Fruit fly (Drosophila melanogaster) whole organism, embryonic: Measurements from ENCODE around the gene CG5509.
A peak's percentile ranks its signal among the peaks of the same experiment; 100 is the strongest.

ENCODE experiments used
- Ada2b ChIP-seq: fragments of 200-800 bp; sonication (Bioruptor generic); IDR thresholded peaks from 2 replicates; pipeline ENCODE4 v1.3.6; 2022; ENCODE audit warnings: missing biosample characterization, missing genetic modification characterization
- Bgb ChIP-seq: fragments of 200-800 bp; sonication (Bioruptor generic); IDR thresholded peaks from 2 replicates; pipeline ENCODE4 v1.3.6; 2022; ENCODE audit warnings: missing biosample characterization, missing genetic modification characterization; ENCODE audit not compliant: partially characterized antibody
- CG10979 ChIP-seq: fragments of 200-800 bp; sonication (Bioruptor generic); optimal IDR thresholded peaks from 2 replicates; lab custom pipeline; 2018; ENCODE audit warnings: missing biosample characterization, mild to moderate bottlenecking, missing genetic modification characterization, moderate library complexity
- CG12659 ChIP-seq: fragments of 200-800 bp; sonication (Bioruptor generic); optimal IDR thresholded peaks from 3 replicates; lab custom pipeline; 2017; ENCODE audit warnings: mild to moderate bottlenecking, missing biosample characterization, missing genetic modification reagents, missing genetic modification characterization
- CG13775 ChIP-seq: fragments of 200-800 bp; sonication (Bioruptor generic); optimal IDR thresholded peaks from 3 replicates; lab custom pipeline; 2017; ENCODE audit warnings: missing biosample characterization, mild to moderate bottlenecking, missing genetic modification characterization
- CG14860 ChIP-seq: fragments of 200-800 bp; sonication (Bioruptor generic); IDR thresholded peaks from 3 replicates; pipeline ENCODE4 v1.3.6; 2022; ENCODE audit warnings: missing biosample characterization, missing genetic modification characterization; ENCODE audit not compliant: partially characterized antibody
- CG15479 ChIP-seq: fragments of 200-800 bp; sonication (Bioruptor generic); optimal IDR thresholded peaks from 3 replicates; lab custom pipeline; 2019; ENCODE audit warnings: missing biosample characterization, mild to moderate bottlenecking, missing genetic modification characterization, moderate library complexity
- CG1603 ChIP-seq: fragments of 200-800 bp; sonication (Bioruptor generic); optimal IDR thresholded peaks from 2 replicates; lab custom pipeline; 2019; ENCODE audit warnings: missing biosample characterization, mild to moderate bottlenecking, missing genetic modification characterization, moderate library complexity
- CG17385 ChIP-seq: fragments of 200-800 bp; sonication (Bioruptor generic); optimal IDR thresholded peaks from 3 replicates; lab custom pipeline; 2018; ENCODE audit warnings: missing biosample characterization, mild to moderate bottlenecking, missing genetic modification characterization
- CG18619 ChIP-seq: fragments of 200-800 bp; sonication (Bioruptor generic); optimal IDR thresholded peaks from 3 replicates; lab custom pipeline; 2017; ENCODE audit warnings: missing biosample characterization, mild to moderate bottlenecking, missing genetic modification characterization
- CG18764 ChIP-seq: fragments of 200-800 bp; sonication (Bioruptor generic); optimal IDR thresholded peaks from 3 replicates; lab custom pipeline; 2016; ENCODE audit warnings: missing biosample characterization, missing genetic modification characterization
- CG42726 ChIP-seq: fragments of 200-800 bp; sonication (Bioruptor generic); IDR thresholded peaks from 2 replicates; pipeline ENCODE4 v1.3.6; 2022; ENCODE audit warnings: missing biosample characterization, missing genetic modification characterization; ENCODE audit not compliant: partially characterized antibody
- CG4820 ChIP-seq: fragments of 200-800 bp; sonication (Bioruptor generic); optimal IDR thresholded peaks from 3 replicates; lab custom pipeline; 2016; ENCODE audit warnings: missing biosample characterization, missing genetic modification characterization
- CG6765 ChIP-seq: fragments of 200-800 bp; sonication (Bioruptor generic); optimal IDR thresholded peaks from 3 replicates; lab custom pipeline; 2017; ENCODE audit warnings: missing biosample characterization, mild to moderate bottlenecking, missing genetic modification characterization
- CG8089 ChIP-seq: fragments of 200-800 bp; sonication (Bioruptor generic); optimal IDR thresholded peaks from 3 replicates; lab custom pipeline; 2016; ENCODE audit warnings: missing biosample characterization, missing genetic modification characterization
- CG8281 ChIP-seq: fragments of 200-800 bp; sonication (Bioruptor generic); optimal IDR thresholded peaks from 2 replicates; lab custom pipeline; 2018; ENCODE audit warnings: missing biosample characterization, mild to moderate bottlenecking, missing genetic modification characterization, moderate library complexity
- CG8924 ChIP-seq: fragments of 200-800 bp; optimal IDR thresholded peaks from 3 replicates; lab custom pipeline; 2019; ENCODE audit warnings: missing biosample characterization, mild to moderate bottlenecking, missing genetic modification characterization, moderate library complexity
- CG9609 ChIP-seq: fragments of 200-800 bp; sonication (Bioruptor generic); optimal IDR thresholded peaks from 3 replicates; lab custom pipeline; 2016; ENCODE audit warnings: missing biosample characterization, missing genetic modification characterization
- CG9727 ChIP-seq: fragments of 200-800 bp; sonication (Bioruptor generic); optimal IDR thresholded peaks from 3 replicates; lab custom pipeline; 2017; ENCODE audit warnings: missing biosample characterization, mild to moderate bottlenecking, missing genetic modification characterization
- CG9797 ChIP-seq: fragments of 200-800 bp; sonication (Bioruptor generic); optimal IDR thresholded peaks from 3 replicates; lab custom pipeline; 2018; ENCODE audit warnings: missing biosample characterization, mild to moderate bottlenecking, missing genetic modification characterization
- D19A ChIP-seq: fragments of 200-800 bp; optimal IDR thresholded peaks from 3 replicates; lab custom pipeline; 2019; ENCODE audit warnings: missing biosample characterization, mild to moderate bottlenecking, missing genetic modification characterization, moderate library complexity
- Dip2 ChIP-seq: fragments of 200-800 bp; sonication (Bioruptor generic); IDR thresholded peaks from 2 replicates; pipeline ENCODE4 v1.3.6; 2022; ENCODE audit warnings: missing biosample characterization, missing genetic modification characterization
- Doc2 ChIP-seq: fragments of 200-800 bp; sonication (Bioruptor generic); IDR thresholded peaks from 2 replicates; pipeline ENCODE4 v1.3.6; 2022; ENCODE audit warnings: missing biosample characterization, missing genetic modification characterization
- Gsc ChIP-seq: fragments of 200-800 bp; sonication (Bioruptor generic); IDR thresholded peaks from 2 replicates; pipeline ENCODE4 v1.3.6; 2022; ENCODE audit warnings: missing biosample characterization, missing genetic modification characterization
- Hr51 ChIP-seq, 2 experiments: fragments of 200-800 bp; sonication (Bioruptor generic); optimal IDR thresholded peaks; 2 replicates in 1 of 2; 3 replicates in 1 of 2; lab custom pipeline; 2016 to 2018; ENCODE audit warnings: missing biosample characterization in 2 of 2, missing genetic modification characterization in 2 of 2, mild to moderate bottlenecking in 1 of 2, moderate library complexity in 1 of 2
- Nf-YA ChIP-seq: fragments of 200-800 bp; sonication (Bioruptor generic); IDR thresholded peaks from 2 replicates; pipeline ENCODE4 v1.3.6; 2022; ENCODE audit warnings: missing biosample characterization, missing genetic modification characterization
- Nf-YB ChIP-seq: fragments of 200-800 bp; sonication (Bioruptor generic); optimal IDR thresholded peaks from 3 replicates; lab custom pipeline; 2019; ENCODE audit warnings: missing biosample characterization, mild to moderate bottlenecking, missing genetic modification characterization, moderate library complexity
- Oaz ChIP-seq: fragments of 200-800 bp; sonication (Bioruptor generic); IDR thresholded peaks from 2 replicates; pipeline ENCODE4 v1.3.6; 2022; ENCODE audit warnings: missing biosample characterization, missing genetic modification characterization
- Sry-β ChIP-seq: fragments of 200-800 bp; sonication (Bioruptor generic); optimal IDR thresholded peaks from 2 replicates; lab custom pipeline; 2018; ENCODE audit warnings: missing biosample characterization, mild to moderate bottlenecking, missing genetic modification characterization, moderate library complexity
- Tbp ChIP-seq: fragments of >200 bp; optimal IDR thresholded peaks from 2 replicates; lab custom pipeline; 2018; ENCODE audit warnings: missing biosample characterization, missing genetic modification characterization
- Xrp1 ChIP-seq: fragments of 200-800 bp; sonication (Bioruptor generic); IDR thresholded peaks from 2 replicates; pipeline ENCODE4 v1.3.6; 2022; ENCODE audit warnings: missing biosample characterization, missing genetic modification characterization
- ab ChIP-seq: fragments of 200-800 bp; sonication (Bioruptor generic); optimal IDR thresholded peaks from 2 replicates; lab custom pipeline; 2016; ENCODE audit warnings: missing biosample characterization, missing genetic modification characterization
- ap ChIP-seq: fragments of 200-800 bp; sonication (Bioruptor generic); IDR thresholded peaks from 2 replicates; pipeline ENCODE4 v1.3.6; 2022; ENCODE audit warnings: missing biosample characterization, missing genetic modification characterization
- br ChIP-seq: fragments of >200 bp; optimal IDR thresholded peaks from 2 replicates; lab custom pipeline; 2017
- bsh ChIP-seq, 2 experiments: fragments of 200-800 bp; sonication (Bioruptor generic); optimal IDR thresholded peaks; 2 replicates each; lab custom pipeline; 2017 to 2018; ENCODE audit warnings: mild to moderate bottlenecking in 2 of 2, missing biosample characterization in 2 of 2, missing genetic modification characterization in 2 of 2, moderate library complexity in 1 of 2
- chn ChIP-seq: fragments of 200-800 bp; sonication (Bioruptor generic); optimal IDR thresholded peaks from 2 replicates; lab custom pipeline; 2016; ENCODE audit warnings: missing biosample characterization, missing genetic modification characterization
- danr ChIP-seq: fragments of 200-800 bp; sonication (Bioruptor generic); IDR thresholded peaks from 2 replicates; pipeline ENCODE4 v1.3.6; 2022; ENCODE audit warnings: missing biosample characterization, missing genetic modification characterization
- dimm ChIP-seq: fragments of 200-800 bp; sonication (Bioruptor generic); IDR thresholded peaks from 2 replicates; pipeline ENCODE4 v1.3.6; 2022; ENCODE audit warnings: missing biosample characterization, missing genetic modification characterization
- emc ChIP-seq: fragments of 200-800 bp; sonication (Bioruptor generic); optimal IDR thresholded peaks from 2 replicates; lab custom pipeline; 2016; ENCODE audit warnings: missing biosample characterization, missing genetic modification characterization
- ems ChIP-seq: fragments of 200-800 bp; sonication (Bioruptor generic); optimal IDR thresholded peaks from 3 replicates; lab custom pipeline; 2016; ENCODE audit warnings: missing biosample characterization, missing genetic modification characterization
- fd64A ChIP-seq: fragments of 200-800 bp; sonication (Bioruptor generic); optimal IDR thresholded peaks from 3 replicates; lab custom pipeline; 2018; ENCODE audit warnings: missing biosample characterization, mild to moderate bottlenecking, missing genetic modification characterization
- gcm ChIP-seq: fragments of 200-800 bp; sonication (Bioruptor generic); optimal IDR thresholded peaks from 2 replicates; lab custom pipeline; 2019; ENCODE audit warnings: missing biosample characterization, mild to moderate bottlenecking, missing genetic modification characterization, moderate library complexity
- gsb ChIP-seq: fragments of 200-800 bp; sonication (Bioruptor generic); IDR thresholded peaks from 2 replicates; pipeline ENCODE4 v1.3.6; 2022; ENCODE audit warnings: missing biosample characterization, missing genetic modification characterization
- hbn ChIP-seq: fragments of 200-800 bp; sonication (Bioruptor generic); IDR thresholded peaks from 2 replicates; pipeline ENCODE4 v1.3.6; 2022; ENCODE audit warnings: missing biosample characterization, missing genetic modification characterization; ENCODE audit not compliant: partially characterized antibody
- pfk ChIP-seq: fragments of 200-800 bp; sonication (Bioruptor generic); optimal IDR thresholded peaks from 2 replicates; lab custom pipeline; 2018; ENCODE audit warnings: missing biosample characterization, mild to moderate bottlenecking, missing genetic modification characterization, moderate library complexity
- pnt ChIP-seq: fragments of 200-800 bp; sonication (Bioruptor generic); optimal IDR thresholded peaks from 3 replicates; lab custom pipeline; 2016; ENCODE audit warnings: missing biosample characterization, missing genetic modification characterization
- psq ChIP-seq: fragments of 200-800 bp; sonication (Bioruptor generic); optimal IDR thresholded peaks from 2 replicates; lab custom pipeline; 2017; ENCODE audit warnings: missing biosample characterization, missing genetic modification characterization
- sima ChIP-seq: fragments of 200-800 bp; sonication (Bioruptor generic); optimal IDR thresholded peaks from 2 replicates; lab custom pipeline; 2016; ENCODE audit warnings: missing biosample characterization, missing genetic modification characterization
- tup ChIP-seq: fragments of 200-800 bp; sonication (Bioruptor generic); optimal IDR thresholded peaks from 2 replicates; lab custom pipeline; 2016; ENCODE audit warnings: missing biosample characterization, mild to moderate bottlenecking, missing genetic modification characterization, moderate library complexity
- unc-4 ChIP-seq: fragments of 200-800 bp; sonication (Bioruptor generic); IDR thresholded peaks from 2 replicates; pipeline ENCODE4 v1.3.6; 2022; ENCODE audit warnings: missing biosample characterization, missing genetic modification characterization; ENCODE audit not compliant: partially characterized antibody

CG5509 gene

DNA sequence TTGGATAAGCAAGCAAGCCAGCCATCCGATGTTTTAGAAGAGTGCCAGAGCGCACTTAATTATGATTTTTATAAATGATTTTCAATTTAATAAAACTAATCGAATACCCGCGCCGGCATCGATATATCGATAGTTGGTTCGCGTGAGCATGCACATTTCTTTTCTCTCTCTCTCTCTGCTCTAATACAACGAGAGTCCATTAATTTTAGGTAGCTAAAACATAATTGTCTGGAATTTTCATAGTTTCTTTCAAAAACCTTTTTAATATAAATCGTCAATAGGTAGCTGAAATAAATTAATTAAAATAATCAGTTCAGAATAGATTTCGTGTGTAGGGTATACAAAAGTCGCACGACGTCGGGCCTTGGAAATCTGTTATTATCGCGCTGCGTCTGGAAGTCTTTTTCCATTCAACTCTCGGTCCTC lies 3.4 kb upstream of the CG5509 start, which contains the start of gene CG18549 (continued):
- TF ChIP-seq ap (GFP tag; lab: Robert Waterston, UW): peak; percentile 100
- peak; percentile 83 for TF ChIP-seq Dip2 (GFP tag; lab: Robert Waterston, UW)
- TF ChIP-seq unc-4 (GFP tag; lab: Robert Waterston, UW): peak; percentile 81
- peak; percentile 100 for TF ChIP-seq fd64A
- peak; percentile 100 for TF ChIP-seq gsb (GFP tag; lab: Robert Waterston, UW)
- TF ChIP-seq hbn (GFP tag; lab: Robert Waterston, UW): peak; percentile 86
- TF ChIP-seq bsh (GFP tag; optimal IDR thresholded peaks at IDR 0.05; lab: Kevin White, UChicago): peak; percentile 100
- no peak for TF ChIP-seq br (lab: Kevin White, UChicago)
- TF ChIP-seq ab (GFP tag; lab: Kevin White, UChicago): peak; percentile 97
- TF ChIP-seq CG9727 (GFP tag; lab: Kevin White, UChicago): peak; percentile 100
- peak; percentile 35 for TF ChIP-seq Tbp (GFP tag; lab: Kevin White, UChicago)
- TF ChIP-seq CG18764 (GFP tag; lab: Kevin White, UChicago): peak; percentile 99
- peak; percentile 83 for TF ChIP-seq Sry-β (GFP tag; lab: Kevin White, UChicago)
- peak; percentile 100 for TF ChIP-seq Nf-YA
- TF ChIP-seq CG9609: peak; percentile 99
- TF ChIP-seq sima: peak; percentile 98
- peak; percentile 97 for TF ChIP-seq emc (GFP tag; lab: Kevin White, UChicago)
- peak; percentile 97 for TF ChIP-seq psq (GFP tag; lab: Kevin White, UChicago)
- TF ChIP-seq Gsc: peak; percentile 99
- TF ChIP-seq Ada2b (GFP tag; lab: Robert Waterston, UW): peak; percentile 100
- TF ChIP-seq Nf-YB (GFP tag; lab: Kevin White, UChicago): peak; percentile 93
- peak; percentile 100 for TF ChIP-seq CG10979
- TF ChIP-seq CG14860 (GFP tag; lab: Robert Waterston, UW): peak; percentile 65
- TF ChIP-seq chn (GFP tag; lab: Kevin White, UChicago): peak; percentile 100
- TF ChIP-seq CG12659 (GFP tag; lab: Kevin White, UChicago): peak; percentile 100
- peak; percentile 99 for TF ChIP-seq CG6765 (GFP tag; lab: Kevin White, UChicago)
- peak; percentile 100 for TF ChIP-seq CG17385 (GFP tag; lab: Kevin White, UChicago)
- TF ChIP-seq Hr51 (GFP tag; optimal IDR thresholded peaks at IDR 0.05; lab: Kevin White, UChicago): peak; percentile 99 to 100
- peak; percentile 99 for TF ChIP-seq CG8089 (GFP tag; lab: Kevin White, UChicago)
- TF ChIP-seq CG42726 (GFP tag; lab: Robert Waterston, UW): peak; percentile 5; the same call in 1 of the 2 replicates
- peak; percentile 100 for TF ChIP-seq CG18619 (GFP tag; lab: Kevin White, UChicago)
- TF ChIP-seq dimm (GFP tag; lab: Robert Waterston, UW): peak; percentile 99
- TF ChIP-seq CG4820 (GFP tag; lab: Kevin White, UChicago): peak; percentile 99
- peak; percentile 80 for TF ChIP-seq CG9797
- peak; percentile 100 for TF ChIP-seq gcm (GFP tag; lab: Kevin White, UChicago)
- peak; percentile 99 for TF ChIP-seq tup (GFP tag; lab: Kevin White, UChicago)
- peak; percentile 100 for TF ChIP-seq Oaz
- peak; percentile 100 for TF ChIP-seq Xrp1
- peak; percentile 98 for TF ChIP-seq Doc2 (GFP tag; lab: Robert Waterston, UW)
- peak; percentile 100 for TF ChIP-seq D19A (tag; lab: Kevin White, UChicago)
- TF ChIP-seq CG8924: peak; percentile 100
- peak; percentile 71 for TF ChIP-seq CG15479 (GFP tag; lab: Kevin White, UChicago)
- TF ChIP-seq ems (GFP tag; lab: Kevin White, UChicago): peak; percentile 100
- TF ChIP-seq CG13775 (GFP tag; lab: Kevin White, UChicago): peak; percentile 99
- TF ChIP-seq pnt (GFP tag; lab: Kevin White, UChicago): peak; percentile 99
- TF ChIP-seq pfk (GFP tag; lab: Kevin White, UChicago): peak; percentile 79
- peak; percentile 97 for TF ChIP-seq CG1603 (tag; lab: Kevin White, UChicago)
- TF ChIP-seq CG8281 (tag; lab: Kevin White, UChicago): peak; percentile 97
- TF ChIP-seq Bgb (GFP tag; lab: Robert Waterston, UW): peak; percentile 82
- TF ChIP-seq danr (GFP tag; lab: Robert Waterston, UW): peak; percentile 100
